Worm (Caenorhabditis elegans) whole organism, mixed stage, embryonic: Measurements from ENCODE around the gene C25D7.16.

ENCODE experiments used
- flh-1 ChIP-seq: fragments of 200-800 bp; sonication (Bioruptor generic); optimal IDR thresholded peaks from 2 replicates; lab custom pipeline; 2018; ENCODE audit warnings: mild to moderate bottlenecking, missing genetic modification characterization, moderate library complexity, missing compliant biosample characterization
- lin-13 ChIP-seq: fragments of 150-350 bp; optimal IDR thresholded peaks from 2 replicates; lab custom pipeline; 2014; ENCODE audit warnings: missing biosample characterization, missing genetic modification characterization
- mep-1 ChIP-seq: fragments of 150-350 bp; optimal IDR thresholded peaks from 2 replicates; lab custom pipeline; 2017; ENCODE audit warnings: missing biosample characterization, missing genetic modification reagents, missing genetic modification characterization, inconsistent platforms
- nhr-2 ChIP-seq: fragments of 150-350 bp; optimal IDR thresholded peaks from 2 replicates; lab custom pipeline; 2014; ENCODE audit warnings: missing biosample characterization, missing genetic modification characterization
- nhr-237 ChIP-seq: fragments of 150-350 bp; optimal IDR thresholded peaks from 2 replicates; lab custom pipeline; 2014; ENCODE audit warnings: missing biosample characterization, missing genetic modification characterization

- no peak for TF ChIP-seq nhr-2 (tag; lab: Kevin White, UChicago)
- no peak for TF ChIP-seq nhr-237
- no peak for TF ChIP-seq flh-1 (GFP tag; lab: Kevin White, UChicago)
- no peak for TF ChIP-seq mep-1 (tag; lab: Kevin White, UChicago)
- TF ChIP-seq lin-13 (tag; lab: Kevin White, UChicago), result no peak
These were observed 2.5 kb downstream of the C25D7.16 start for ce11 chrV:15058423-15058822.
